Worm (Caenorhabditis elegans) whole organism, early embryonic: ENCODE measurements around the gene F28H7.3.

ENCODE experiments used
- B0310.2 ChIP-seq: sonication (generic microtip); optimal IDR thresholded peaks from 2 replicates; lab custom pipeline; 2016; ENCODE audit warnings: mild to moderate bottlenecking, missing genetic modification characterization, missing compliant biosample characterization
- F13C5.2 ChIP-seq: sonication (generic microtip); optimal IDR thresholded peaks from 2 replicates; lab custom pipeline; 2017; ENCODE audit warnings: mild to moderate bottlenecking, missing genetic modification characterization, inconsistent platforms, missing compliant biosample characterization
- aly-1 ChIP-seq: sonication (generic microtip); optimal IDR thresholded peaks from 2 replicates; lab custom pipeline; 2016; ENCODE audit warnings: missing genetic modification characterization, missing compliant biosample characterization
- ama-1 ChIP-seq: fragments of 150-350 bp; optimal IDR thresholded peaks from 2 replicates; lab custom pipeline; 2014
- ceh-36 ChIP-seq: sonication (generic microtip); optimal IDR thresholded peaks from 2 replicates; lab custom pipeline; 2016; ENCODE audit warnings: missing genetic modification characterization, inconsistent platforms, missing compliant biosample characterization
- hmbx-1 ChIP-seq: sonication (generic microtip); optimal IDR thresholded peaks from 2 replicates; lab custom pipeline; 2016; ENCODE audit warnings: mild to moderate bottlenecking, missing genetic modification characterization, missing compliant biosample characterization
- pes-1 ChIP-seq: fragments of 200-800 bp; sonication (Bioruptor generic); IDR thresholded peaks from 2 replicates; pipeline ENCODE4 v1.3.6; 2022; ENCODE audit warnings: missing genetic modification reagents, missing genetic modification characterization, missing compliant biosample characterization
- tbx-11 ChIP-seq: fragments of 200-800 bp; sonication (Bioruptor generic); IDR thresholded peaks from 2 replicates; pipeline ENCODE4 v1.3.6; 2022; ENCODE audit warnings: missing genetic modification characterization, missing compliant biosample characterization
- tra-4 ChIP-seq: sonication (generic microtip); optimal IDR thresholded peaks from 2 replicates; lab custom pipeline; 2017; ENCODE audit warnings: missing genetic modification characterization, missing compliant biosample characterization

DNA sequence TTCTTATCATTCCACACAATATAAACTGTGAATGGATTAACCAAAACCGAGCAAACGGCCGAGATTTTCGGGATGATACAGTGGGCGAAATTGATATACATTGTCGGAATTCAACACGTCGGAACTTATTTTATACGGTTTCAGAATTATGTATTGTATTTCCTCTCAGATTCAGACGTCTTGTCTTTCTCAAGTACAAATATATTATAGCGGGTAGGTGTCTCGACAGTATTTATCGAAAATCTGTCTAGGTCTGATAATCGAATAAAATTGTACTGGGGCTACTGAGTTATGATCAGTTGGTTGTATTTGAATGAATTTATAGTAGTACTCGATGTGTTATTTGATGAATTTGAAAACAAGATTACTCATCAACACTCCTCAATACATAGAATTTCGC lies 6.9 kb downstream of the F28H7.3 start, which contains the start of gene srj-22:
- TF ChIP-seq aly-1 (no peak), tbx-11 (GFP tag; lab: Robert Waterston, UW) (no peak), ama-1 (lab: Kevin White, UChicago) (no peak), B0310.2 (no peak), F13C5.2 (tag; lab: Kevin White, UChicago) (no peak), hmbx-1 (tag; lab: Kevin White, UChicago) (no peak), tra-4 (no peak), ceh-36 (no peak), pes-1 (no peak)
